Worm (Caenorhabditis elegans) whole organism, late embryonic: ENCODE results near the gene pkc-1.

Source experiments
- dve-1 ChIP-seq: sonication (generic microtip); optimal IDR thresholded peaks from 2 replicates; lab custom pipeline; 2017; ENCODE audit warnings: antibody characterized with exemption, mild to moderate bottlenecking, missing genetic modification characterization, missing compliant biosample characterization
- pha-4 ChIP-seq: fragments of 150-350 bp; optimal IDR thresholded peaks from 2 replicates; lab custom pipeline; 2018; ENCODE audit warnings: missing biosample characterization, missing genetic modification reagents, missing genetic modification characterization
- sdc-2 ChIP-seq: sonication (generic microtip); optimal IDR thresholded peaks from 2 replicates; lab custom pipeline; 2016; ENCODE audit warnings: missing genotype, missing genetic modification characterization, missing compliant biosample characterization
- ttx-3 ChIP-seq: sonication (generic microtip); optimal IDR thresholded peaks from 2 replicates; lab custom pipeline; 2016; ENCODE audit warnings: missing genetic modification reagents, missing genetic modification characterization, missing compliant biosample characterization
- ztf-16 ChIP-seq: sonication (generic microtip); optimal IDR thresholded peaks from 2 replicates; lab custom pipeline; 2017; ENCODE audit warnings: missing genetic modification characterization, missing compliant biosample characterization

ce11 chrV:11985384-11985783, 46.6 kb downstream of the pkc-1 start, which contains the start of gene mans-2:
- TF ChIP-seq dve-1 (tag; lab: Kevin White, UChicago): no peak
- no peak for TF ChIP-seq ttx-3 (tag; lab: Kevin White, UChicago)
- no peak for TF ChIP-seq ztf-16 (tag; lab: Kevin White, UChicago)
- TF ChIP-seq pha-4 (tag; lab: Kevin White, UChicago): no peak
- no peak for TF ChIP-seq sdc-2
